Worm (Caenorhabditis elegans) whole organism, late embryonic: ENCODE measurements around the gene Y38E10A.2.

Experiments used
- C38D4.7 ChIP-seq: fragments of 200-800 bp; sonication (Bioruptor generic); optimal IDR thresholded peaks from 2 replicates; lab custom pipeline; 2018; ENCODE audit warnings: mild to moderate bottlenecking, missing genetic modification characterization, moderate library complexity, missing compliant biosample characterization
- T23F11.4 ChIP-seq: fragments of 200-800 bp; sonication (Bioruptor generic); optimal IDR thresholded peaks from 2 replicates; lab custom pipeline; 2018; ENCODE audit warnings: mild to moderate bottlenecking, missing genetic modification characterization, missing compliant biosample characterization
- ama-1 ChIP-seq: fragments of 150-350 bp; optimal IDR thresholded peaks from 2 replicates; lab custom pipeline; 2014
- ceh-14 ChIP-seq: sonication (generic microtip); optimal IDR thresholded peaks from 2 replicates; lab custom pipeline; 2016; ENCODE audit warnings: missing genotype, missing genetic modification characterization, missing compliant biosample characterization
- ceh-18 ChIP-seq: sonication (generic microtip); optimal IDR thresholded peaks from 2 replicates; lab custom pipeline; 2016; ENCODE audit warnings: missing genetic modification characterization, missing compliant biosample characterization
- ceh-22 ChIP-seq: sonication (generic microtip); optimal IDR thresholded peaks from 2 replicates; lab custom pipeline; 2017; ENCODE audit warnings: missing biosample characterization, missing genetic modification characterization
- ceh-24 ChIP-seq: sonication (generic microtip); optimal IDR thresholded peaks from 2 replicates; lab custom pipeline; 2016; ENCODE audit warnings: mild to moderate bottlenecking, missing genetic modification characterization, missing compliant biosample characterization
- ceh-31 ChIP-seq: sonication (generic microtip); optimal IDR thresholded peaks from 2 replicates; lab custom pipeline; 2016; ENCODE audit warnings: missing genetic modification characterization, missing compliant biosample characterization
- ceh-45 ChIP-seq: fragments of 200-800 bp; sonication (Bioruptor generic); IDR thresholded peaks from 2 replicates; pipeline ENCODE4 v1.3.6; 2022; ENCODE audit warnings: missing genetic modification reagents, missing genetic modification characterization, missing compliant biosample characterization
- ceh-6 ChIP-seq: fragments of 200-800 bp; sonication (Bioruptor generic); optimal IDR thresholded peaks from 2 replicates; lab custom pipeline; 2018; ENCODE audit warnings: mild to moderate bottlenecking, missing genetic modification characterization, missing compliant biosample characterization
- ceh-9 ChIP-seq: sonication (generic microtip); optimal IDR thresholded peaks from 2 replicates; lab custom pipeline; 2016; ENCODE audit warnings: mild to moderate bottlenecking, missing genetic modification characterization, inconsistent platforms, missing compliant biosample characterization
- che-1 ChIP-seq: sonication (generic microtip); optimal IDR thresholded peaks from 2 replicates; lab custom pipeline; 2016; ENCODE audit warnings: mild to moderate bottlenecking, missing genetic modification characterization, missing compliant biosample characterization
- elt-2 ChIP-seq: sonication (generic microtip); optimal IDR thresholded peaks from 2 replicates; lab custom pipeline; 2016; ENCODE audit warnings: missing genetic modification reagents, missing genetic modification characterization, missing compliant biosample characterization
- elt-4 ChIP-seq: sonication (generic microtip); optimal IDR thresholded peaks from 2 replicates; lab custom pipeline; 2016; ENCODE audit warnings: missing genetic modification characterization, missing compliant biosample characterization
- fax-1 ChIP-seq: sonication (generic microtip); optimal IDR thresholded peaks from 2 replicates; lab custom pipeline; 2016; ENCODE audit warnings: missing genotype, missing genetic modification characterization, missing compliant biosample characterization
- fkh-10 ChIP-seq: fragments of 150-350 bp; optimal IDR thresholded peaks from 2 replicates; lab custom pipeline; 2014; ENCODE audit warnings: missing biosample characterization, missing genetic modification reagents, missing genetic modification characterization
- fkh-6 ChIP-seq: sonication (generic microtip); optimal IDR thresholded peaks from 2 replicates; lab custom pipeline; 2016; ENCODE audit warnings: missing genetic modification characterization, missing compliant biosample characterization
- hlh-15 ChIP-seq: sonication (generic microtip); optimal IDR thresholded peaks from 2 replicates; lab custom pipeline; 2016; ENCODE audit warnings: missing genetic modification characterization, missing compliant biosample characterization
- hlh-30 ChIP-seq: sonication (generic microtip); optimal IDR thresholded peaks from 2 replicates; lab custom pipeline; 2017; ENCODE audit warnings: antibody characterized with exemption, missing genetic modification characterization, missing compliant biosample characterization; ENCODE audit not compliant: insufficient read depth
- hlh-6 ChIP-seq: sonication (generic microtip); optimal IDR thresholded peaks from 2 replicates; lab custom pipeline; 2016; ENCODE audit warnings: missing genotype, missing genetic modification characterization, missing compliant biosample characterization
- lim-6 ChIP-seq: sonication (generic microtip); optimal IDR thresholded peaks from 2 replicates; lab custom pipeline; 2016; ENCODE audit warnings: missing genetic modification characterization, missing compliant biosample characterization
- lin-11 ChIP-seq: fragments of 200-800 bp; sonication (Bioruptor generic); optimal IDR thresholded peaks from 2 replicates; lab custom pipeline; 2018; ENCODE audit warnings: mild to moderate bottlenecking, missing genetic modification characterization, missing compliant biosample characterization
- madf-2 ChIP-seq: sonication (generic microtip); optimal IDR thresholded peaks from 2 replicates; lab custom pipeline; 2017; ENCODE audit warnings: missing genetic modification characterization, missing compliant biosample characterization
- nfya-1 ChIP-seq: sonication (generic microtip); optimal IDR thresholded peaks from 2 replicates; lab custom pipeline; 2017; ENCODE audit warnings: missing genetic modification characterization, mild to moderate bottlenecking, missing compliant biosample characterization, antibody characterized with exemption, moderate library complexity
- nhr-232 ChIP-seq: sonication (generic microtip); optimal IDR thresholded peaks from 2 replicates; lab custom pipeline; 2016; ENCODE audit warnings: missing genetic modification characterization, missing compliant biosample characterization
- odd-2 ChIP-seq: sonication (generic microtip); optimal IDR thresholded peaks from 2 replicates; lab custom pipeline; 2017; ENCODE audit warnings: antibody characterized with exemption, mild to moderate bottlenecking, missing genetic modification characterization, missing compliant biosample characterization
- pag-3 ChIP-seq: sonication (generic microtip); optimal IDR thresholded peaks from 2 replicates; lab custom pipeline; 2016; ENCODE audit warnings: missing compliant biosample characterization, missing genetic modification characterization, borderline replicate concordance
- pat-9 ChIP-seq: fragments of 200-800 bp; sonication (Bioruptor generic); optimal IDR thresholded peaks from 2 replicates; lab custom pipeline; 2018; ENCODE audit warnings: mild to moderate bottlenecking, missing genetic modification characterization, moderate library complexity, missing compliant biosample characterization
- pha-4 ChIP-seq: fragments of 150-350 bp; optimal IDR thresholded peaks from 2 replicates; lab custom pipeline; 2018; ENCODE audit warnings: missing biosample characterization, missing genetic modification reagents, missing genetic modification characterization
- sdc-2 ChIP-seq: sonication (generic microtip); optimal IDR thresholded peaks from 2 replicates; lab custom pipeline; 2016; ENCODE audit warnings: missing genotype, missing genetic modification characterization, missing compliant biosample characterization
- tbx-2 ChIP-seq: sonication (generic microtip); optimal IDR thresholded peaks from 2 replicates; lab custom pipeline; 2016; ENCODE audit warnings: missing genetic modification characterization, missing compliant biosample characterization
- tbx-7 ChIP-seq: sonication (generic microtip); optimal IDR thresholded peaks from 2 replicates; lab custom pipeline; 2016; ENCODE audit warnings: missing genotype, missing genetic modification characterization, missing compliant biosample characterization
- unc-3 ChIP-seq, 2 experiments: fragments of 200-800 bp in 1 of 2; sonication (Bioruptor generic) in 1 of 2; sonication (generic microtip) in 1 of 2; conservative IDR thresholded peaks in 1 of 2; optimal IDR thresholded peaks in 1 of 2; 2 replicates each; pipeline versions ENCODE4 v1.3.6 to Lab custom; 2016 to 2022; ENCODE audit warnings: missing compliant biosample characterization in 2 of 2, missing genetic modification characterization in 2 of 2, missing genetic modification reagents in 1 of 2
- unc-55 ChIP-seq: sonication (generic microtip); optimal IDR thresholded peaks from 2 replicates; lab custom pipeline; 2017; ENCODE audit warnings: missing biosample characterization, missing genetic modification reagents, missing genetic modification characterization
- unc-86 ChIP-seq: sonication (generic microtip); optimal IDR thresholded peaks from 2 replicates; lab custom pipeline; 2016; ENCODE audit warnings: missing genetic modification characterization, missing compliant biosample characterization
- zip-5 ChIP-seq: sonication (generic microtip); optimal IDR thresholded peaks from 2 replicates; lab custom pipeline; 2016; ENCODE audit warnings: missing genetic modification characterization, missing compliant biosample characterization
- ztf-16 ChIP-seq: sonication (generic microtip); optimal IDR thresholded peaks from 2 replicates; lab custom pipeline; 2017; ENCODE audit warnings: missing genetic modification characterization, missing compliant biosample characterization

Y38E10A.2 gene

ce11 chrII:12619288-12619687 lies 45.8 kb upstream of the Y38E10A.2 start, which contains the start of gene nspe-2:
Gene nspe-2 (minus strand): TSS chrII:12619388.
- TF ChIP-seq C38D4.7 (no peak), madf-2 (tag; lab: Kevin White, UChicago) (no peak)

DNA sequence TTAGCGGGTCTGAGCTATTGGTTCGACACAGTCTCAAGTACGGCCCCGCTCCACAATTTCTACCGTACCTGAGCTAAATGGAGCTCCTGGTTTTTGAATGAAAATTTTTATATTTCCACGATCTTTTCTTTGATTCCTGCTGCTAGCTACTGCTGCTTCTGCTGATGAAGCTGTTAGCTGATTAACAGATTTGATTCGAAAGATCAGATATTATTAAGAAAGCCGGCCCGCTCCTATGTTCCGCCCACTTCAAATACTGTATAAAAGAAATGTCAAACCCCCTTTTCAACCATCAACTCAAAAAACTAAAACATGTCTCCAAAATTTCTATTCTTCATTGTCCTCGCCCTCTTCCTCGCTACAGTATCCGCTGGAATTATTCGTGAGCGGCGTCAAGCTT lies 44.1 kb upstream of the Y38E10A.2 start, which contains the start of gene nspe-3:
Gene nspe-3, plus strand, starts transcription at position 301 of the 400 bp plus-strand sequence.
- TF ChIP-seq sdc-2 (no peak), nfya-1 (tag; lab: Kevin White, UChicago) (no peak), nhr-232 (tag; lab: Kevin White, UChicago) (no peak), T23F11.4 (GFP tag; lab: Kevin White, UChicago) (no peak), unc-55 (GFP tag; lab: Kevin White, UChicago) (no peak)
- TF ChIP-seq, all 69 proteins: peak for 0

ce11 chrII:12616081-12616480 lies 42.6 kb upstream of the Y38E10A.2 start, which contains the start of gene nspe-6:
Gene nspe-6 (minus strand): TSS chrII:12616181.
- no peak for TF ChIP-seq lim-6 (tag; lab: Kevin White, UChicago)
- TF ChIP-seq zip-5 (tag; lab: Kevin White, UChicago), result no peak
- no peak for TF ChIP-seq unc-86 (tag; lab: Kevin White, UChicago)
- TF ChIP-seq elt-4 (tag; lab: Kevin White, UChicago), result no peak
- TF ChIP-seq tbx-2, result no peak
- TF ChIP-seq ama-1 (lab: Kevin White, UChicago), result no peak
- no peak for TF ChIP-seq ceh-9
- TF ChIP-seq nfya-1 (tag; lab: Kevin White, UChicago), result no peak
- TF ChIP-seq pag-3 (tag; lab: Kevin White, UChicago), result no peak
- no peak for TF ChIP-seq fkh-10 (GFP tag; lab: Kevin White, UChicago)
- no peak for TF ChIP-seq odd-2
- TF ChIP-seq lin-11 (tag; lab: Kevin White, UChicago), result no peak
- no peak for TF ChIP-seq hlh-30 (tag; lab: Kevin White, UChicago)

- TF ChIP-seq T23F11.4 (GFP tag; lab: Kevin White, UChicago), result no peak
These were observed 42.0 kb upstream of the Y38E10A.2 start for ce11 chrII:12615413-12615812.

DNA sequence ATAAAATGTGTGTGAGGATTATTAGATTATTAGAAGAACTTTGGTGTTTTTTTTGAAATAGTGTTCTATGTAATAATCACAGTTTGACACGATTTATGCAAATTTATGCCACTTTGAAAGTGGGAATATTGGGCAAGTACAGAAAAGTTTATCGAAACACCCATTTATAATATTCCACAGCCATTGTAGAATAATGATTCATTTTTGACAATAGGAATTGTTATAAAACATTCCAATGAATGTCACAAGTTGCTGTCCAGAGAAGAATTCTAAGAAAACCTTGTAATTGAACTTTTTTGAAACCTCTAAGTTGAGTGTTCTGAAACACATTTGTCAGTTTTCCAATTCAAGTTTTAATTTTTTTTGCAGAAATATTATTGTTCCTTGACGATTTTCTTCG lies 38.8 kb upstream of the Y38E10A.2 start, which contains the start of gene nspe-4:
Gene nspe-4, plus strand, starts transcription at position 301 of the 400 bp plus-strand sequence.
- TF ChIP-seq unc-55 (GFP tag; lab: Kevin White, UChicago) (no peak), ztf-16 (tag; lab: Kevin White, UChicago) (no peak), ceh-6 (no peak), elt-2 (tag; lab: Kevin White, UChicago) (no peak), lim-6 (tag; lab: Kevin White, UChicago) (no peak), fax-1 (tag; lab: Kevin White, UChicago) (no peak), zip-5 (tag; lab: Kevin White, UChicago) (no peak), tbx-7 (tag; lab: Kevin White, UChicago) (no peak), fkh-6 (tag; lab: Kevin White, UChicago) (no peak), pat-9 (tag; lab: Kevin White, UChicago) (no peak), unc-3 (GFP tag; conservative IDR thresholded peaks at IDR 0.05; lab: Robert Waterston, UW) (no peak), unc-3 (tag; optimal IDR thresholded peaks at IDR 0.05; lab: Kevin White, UChicago) (no peak), sdc-2 (no peak), tbx-2 (no peak), pag-3 (tag; lab: Kevin White, UChicago) (no peak), hlh-15 (tag; lab: Kevin White, UChicago) (no peak)

- TF ChIP-seq ceh-45 (GFP tag; lab: Robert Waterston, UW) (no peak), elt-4 (tag; lab: Kevin White, UChicago) (no peak), ceh-22 (no peak), fkh-6 (tag; lab: Kevin White, UChicago) (no peak), pat-9 (tag; lab: Kevin White, UChicago) (no peak), pha-4 (tag; lab: Kevin White, UChicago) (no peak), ceh-31 (tag; lab: Kevin White, UChicago) (no peak), che-1 (tag; lab: Kevin White, UChicago) (no peak), ceh-24 (no peak), ceh-14 (tag; lab: Kevin White, UChicago) (no peak), hlh-6 (no peak), ceh-18 (no peak)
These were observed 35.2 kb upstream of the Y38E10A.2 start, which contains the start of gene Y38E10A.9 for ce11 chrII:12608653-12609052. Gene Y38E10A.9 (plus strand): TSS chrII:12608953.
